Fruit fly (Drosophila melanogaster) whole organism, prepupa: ENCODE results near the gene Rpt3R.

Experiments
- CG34406 ChIP-seq: fragments of 200-800 bp; sonication (Bioruptor generic); optimal IDR thresholded peaks from 3 replicates; lab custom pipeline; 2016; ENCODE audit warnings: missing biosample characterization, missing genetic modification characterization
- CG9139 ChIP-seq: fragments of 200-800 bp; sonication (Bioruptor generic); optimal IDR thresholded peaks from 3 replicates; lab custom pipeline; 2017; ENCODE audit warnings: missing biosample characterization, mild to moderate bottlenecking, missing genetic modification characterization
- Eip75B ChIP-seq: fragments of 200-800 bp; sonication (Bioruptor generic); optimal IDR thresholded peaks from 3 replicates; lab custom pipeline; 2016; ENCODE audit warnings: missing biosample characterization, missing genetic modification characterization
- Hr39 ChIP-seq: fragments of 200-800 bp; sonication (Bioruptor generic); optimal IDR thresholded peaks from 2 replicates; lab custom pipeline; 2016; ENCODE audit warnings: missing biosample characterization, missing genetic modification characterization
- dac ChIP-seq: fragments of 200-800 bp; sonication (Bioruptor generic); optimal IDR thresholded peaks from 2 replicates; lab custom pipeline; 2017; ENCODE audit warnings: missing biosample characterization, mild to moderate bottlenecking, missing genetic modification characterization
- lz ChIP-seq: fragments of 200-800 bp; sonication (Bioruptor generic); optimal IDR thresholded peaks from 3 replicates; lab custom pipeline; 2016; ENCODE audit warnings: missing biosample characterization, missing genetic modification characterization
- pdm3 ChIP-seq: fragments of 200-800 bp; sonication (Bioruptor generic); optimal IDR thresholded peaks from 3 replicates; lab custom pipeline; 2016; ENCODE audit warnings: missing biosample characterization, missing genetic modification characterization
- salr ChIP-seq, 2 experiments: fragments of 200-800 bp; sonication (Bioruptor generic); optimal IDR thresholded peaks; 3 replicates each; lab custom pipeline; 2016 to 2018; ENCODE audit warnings: missing biosample characterization in 2 of 2, missing genetic modification characterization in 2 of 2, mild to moderate bottlenecking in 1 of 2

Gene Rpt3R

dm6 chr3R:9705008-9705628 lies 51.2 kb downstream of the Rpt3R start, which contains the start of gene Unc-115a (continued):
- TF ChIP-seq lz (GFP tag; lab: Kevin White, UChicago) (peak; percentile 38), salr (GFP tag; optimal IDR thresholded peaks at IDR 0.05; lab: Kevin White, UChicago) (no peak), pdm3 (no peak), Hr39 (GFP tag; lab: Kevin White, UChicago) (no peak), dac (GFP tag; lab: Kevin White, UChicago) (no peak), CG34406 (no peak), Eip75B (no peak), CG9139 (GFP tag; lab: Kevin White, UChicago) (no peak)
